Fruit fly (Drosophila melanogaster) whole organism, wandering third instar larva: ENCODE measurements around the gene EloB.

Source experiments
- Dfd ChIP-seq: fragments of >200 bp; optimal IDR thresholded peaks from 2 replicates; lab custom pipeline; 2017; ENCODE audit warnings: missing biosample characterization, missing genetic modification characterization
- GATAd ChIP-seq: sonication (Bioruptor generic); optimal IDR thresholded peaks from 2 replicates; lab custom pipeline; 2016; ENCODE audit warnings: missing biosample characterization, missing genetic modification characterization
- Jra ChIP-seq: sonication (Bioruptor generic); optimal IDR thresholded peaks from 2 replicates; lab custom pipeline; 2016; ENCODE audit warnings: missing biosample characterization, missing genetic modification characterization
- N ChIP-seq: fragments of >200 bp; optimal IDR thresholded peaks from 2 replicates; lab custom pipeline; 2018; ENCODE audit warnings: missing biosample characterization, missing external identifiers, missing genetic modification characterization
- br ChIP-seq: fragments of 200-800 bp; sonication (Bioruptor generic); optimal IDR thresholded peaks from 2 replicates; lab custom pipeline; 2016; ENCODE audit warnings: missing biosample characterization, missing genetic modification characterization
- dl ChIP-seq, 2 experiments: fragments of 175-275, 200-275 bp in 1 of 2; fragments of 200-275 bp in 1 of 2; sonication (Bioruptor generic); optimal IDR thresholded peaks; lab custom pipeline; 2018; ENCODE audit warnings: mild to moderate bottlenecking in 2 of 2, missing biosample characterization in 2 of 2, missing genetic modification characterization in 2 of 2, moderate library complexity in 2 of 2; ENCODE audit not compliant: partially characterized antibody in 2 of 2, insufficient read depth in 1 of 2
- ey ChIP-seq: fragments of 200-800 bp; sonication (Bioruptor generic); optimal IDR thresholded peaks from 2 replicates; lab custom pipeline; 2016; ENCODE audit warnings: missing biosample characterization, missing genetic modification characterization
- fru ChIP-seq: fragments of 200-800 bp; sonication (Bioruptor generic); optimal IDR thresholded peaks from 3 replicates; lab custom pipeline; 2016; ENCODE audit warnings: missing biosample characterization, mild to moderate bottlenecking, missing genetic modification characterization
- pan ChIP-seq: fragments of >200 bp; optimal IDR thresholded peaks from 2 replicates; lab custom pipeline; 2017
- psq ChIP-seq: fragments of 200-800 bp; sonication (Bioruptor generic); optimal IDR thresholded peaks from 3 replicates; lab custom pipeline; 2017; ENCODE audit warnings: missing biosample characterization, mild to moderate bottlenecking, missing genetic modification characterization, moderate library complexity
- sv ChIP-seq: fragments of 200-800 bp; sonication (Bioruptor generic); optimal IDR thresholded peaks from 3 replicates; lab custom pipeline; 2016; ENCODE audit warnings: missing biosample characterization, missing genetic modification characterization
- usp ChIP-seq: fragments of >200 bp; optimal IDR thresholded peaks from 2 replicates; lab custom pipeline; 2017; ENCODE audit warnings: missing biosample characterization, missing genetic modification characterization

DNA sequence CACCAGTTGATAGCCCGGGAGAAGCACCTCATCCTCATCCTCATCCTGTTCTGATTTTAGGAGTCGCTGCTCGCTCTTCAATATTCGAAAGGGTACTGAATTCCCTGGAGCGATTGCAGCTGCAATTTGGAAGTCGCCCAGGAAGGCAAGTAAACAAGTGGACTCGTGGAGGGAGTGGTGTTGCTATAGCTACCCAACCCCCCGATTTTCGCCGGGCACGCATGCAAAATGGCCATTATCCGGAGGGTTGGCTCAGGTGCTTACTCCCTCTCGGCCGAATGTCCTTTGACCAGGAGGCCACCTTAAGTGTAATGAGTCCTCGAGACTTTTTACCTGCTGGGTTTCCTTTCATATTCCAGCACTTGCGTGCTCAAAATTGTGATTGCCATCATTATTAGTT, 37.2 kb upstream of the EloB start, which contains the start of gene CG15923:
- TF ChIP-seq ey (GFP tag; lab: Kevin White, UChicago): no peak
- TF ChIP-seq GATAd (GFP tag; lab: Kevin White, UChicago): no peak
- TF ChIP-seq sv: no peak
- TF ChIP-seq Jra (GFP tag; lab: Kevin White, UChicago): no peak
- no peak for TF ChIP-seq N (GFP tag; lab: Kevin White, UChicago)
- TF ChIP-seq pan (lab: Kevin White, UChicago): no peak
- TF ChIP-seq psq (GFP tag; lab: Kevin White, UChicago): no peak
- TF ChIP-seq br: no peak
- no peak for TF ChIP-seq fru (GFP tag; lab: Kevin White, UChicago)
- TF ChIP-seq Dfd (GFP tag; lab: Kevin White, UChicago): no peak
- TF ChIP-seq dl (GFP tag; optimal IDR thresholded peaks at IDR 0.05; lab: Kevin White, UChicago; ENCODE audit: insufficient read depth in 1 of 2, partially characterized antibody in 2 of 2): no peak
- no peak for TF ChIP-seq usp
